Fruit fly (Drosophila melanogaster): ENCODE data around the gene CG32295.
A peak's percentile ranks its signal among the peaks of the same experiment; 100 is the strongest.

dm6 chr3L:2479250-2479649 lies 47.5 kb downstream of the CG32295 start:
- TF ChIP-seq sage (GFP tag; optimal IDR thresholded peaks at IDR 0.05), result no peak
- TF ChIP-seq OdsH (GFP tag; optimal IDR thresholded peaks at IDR 0.05), result peak; percentile 73

Measured in whole organism, wandering third instar larva.